Worm (Caenorhabditis elegans) whole organism, dauer: ENCODE results near the gene F11E6.9.

Experiments used
- unc-62 ChIP-seq: sonication (generic microtip); optimal IDR thresholded peaks from 2 replicates; lab custom pipeline; 2017; ENCODE audit warnings: missing biosample characterization, missing genetic modification reagents, missing genetic modification characterization

The F11E6.9 gene

ce11 chrIV:17441260-17441659, 33.9 kb downstream of the F11E6.9 start:
- no peak for TF ChIP-seq unc-62 (GFP tag; lab: Kevin White, UChicago)

DNA sequence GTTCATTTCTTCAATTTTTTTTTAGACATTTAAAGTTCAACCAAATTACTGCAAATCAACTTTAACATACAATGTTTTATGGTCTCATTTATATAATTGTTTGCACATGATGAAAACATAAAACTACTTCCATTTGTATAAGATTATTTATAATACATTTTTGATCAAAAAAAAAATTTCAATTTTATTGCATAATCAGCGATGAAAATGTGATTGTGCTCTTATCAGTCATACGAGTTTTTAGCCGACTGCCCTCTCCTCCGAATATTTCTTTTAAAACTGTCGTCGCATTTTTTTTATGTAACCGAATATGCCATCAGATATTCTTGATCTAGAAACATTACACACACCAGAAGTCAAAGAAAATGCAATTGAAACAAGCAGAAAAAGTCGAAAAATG, 34.7 kb downstream of the F11E6.9 start, which contains the start of gene F08A7.1:
Gene F08A7.1 (plus strand): TSS at position 191 of the 400 bp plus-strand sequence.
- TF ChIP-seq unc-62 (GFP tag; lab: Kevin White, UChicago) = no peak

DNA sequence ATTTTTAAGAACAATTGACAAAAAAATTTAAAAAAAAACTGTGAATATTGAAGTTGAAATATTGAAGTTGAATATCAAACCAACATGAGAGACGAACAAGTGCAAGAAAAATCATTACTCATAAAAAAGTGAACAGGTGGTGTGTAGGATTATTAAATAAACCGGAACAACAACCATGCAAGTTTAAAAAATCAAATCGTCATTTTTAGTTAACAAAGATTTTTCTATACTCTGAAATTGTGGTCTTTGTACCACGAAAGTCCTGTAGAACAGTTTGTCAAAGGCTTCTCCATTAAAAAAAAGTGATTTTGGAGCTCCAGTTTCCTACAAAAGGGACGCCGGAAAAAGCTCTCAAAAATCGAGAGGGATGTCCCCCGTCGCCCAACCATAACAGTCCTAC, 35.1 kb downstream of the F11E6.9 start, which contains the start of gene C06A12.19:
Gene C06A12.19 (minus strand): TSS at position 101 of the 400 bp plus-strand sequence.
- TF ChIP-seq unc-62 (GFP tag; lab: Kevin White, UChicago) = no peak

DNA sequence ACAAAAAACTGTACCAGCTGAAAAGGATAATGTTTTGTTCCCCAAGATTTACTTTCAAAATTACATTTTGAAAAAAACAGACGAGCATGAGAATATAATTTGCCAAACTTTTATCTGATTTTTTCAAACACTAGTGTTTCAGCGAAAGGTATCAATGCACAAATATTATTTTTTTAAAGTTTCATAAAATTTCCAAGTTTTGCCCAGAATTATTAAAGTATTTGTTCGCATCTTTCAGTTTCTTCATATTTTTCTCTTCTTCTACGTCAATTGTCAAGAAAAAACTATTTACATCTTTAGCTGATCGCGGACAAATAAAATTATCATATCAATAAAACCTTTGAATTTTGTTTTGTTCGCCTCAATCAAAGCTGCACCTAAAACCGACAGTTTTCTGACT, 38.1 kb downstream of the F11E6.9 start, which contains the start of gene C06A12.8:
Gene C06A12.8 (plus strand): TSS at position 301 of the 400 bp plus-strand sequence.
- TF ChIP-seq unc-62 (GFP tag; lab: Kevin White, UChicago) = no peak

DNA sequence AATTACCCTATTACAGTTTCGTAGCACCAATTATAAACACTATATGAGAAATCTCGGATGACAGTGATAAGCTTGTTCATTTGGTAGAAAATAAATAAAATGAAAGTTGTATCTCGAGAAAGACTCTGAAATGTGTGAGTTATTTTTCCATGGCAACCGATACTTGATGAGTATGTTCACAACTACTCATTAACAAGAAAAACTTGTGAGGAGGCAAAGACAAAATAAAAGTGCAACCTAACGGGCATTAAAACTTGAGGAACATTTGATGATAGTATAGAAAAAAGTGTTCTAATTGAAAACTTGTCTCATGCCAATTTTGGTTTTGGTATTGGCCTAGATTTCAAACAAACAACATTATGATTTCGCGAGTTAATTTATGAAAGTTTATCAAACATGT, 38.6 kb downstream of the F11E6.9 start, which contains the start of gene gcy-27:
Gene gcy-27 (minus strand): TSS at position 101 of the 400 bp plus-strand sequence.
- no peak for TF ChIP-seq unc-62 (GFP tag; lab: Kevin White, UChicago)

DNA sequence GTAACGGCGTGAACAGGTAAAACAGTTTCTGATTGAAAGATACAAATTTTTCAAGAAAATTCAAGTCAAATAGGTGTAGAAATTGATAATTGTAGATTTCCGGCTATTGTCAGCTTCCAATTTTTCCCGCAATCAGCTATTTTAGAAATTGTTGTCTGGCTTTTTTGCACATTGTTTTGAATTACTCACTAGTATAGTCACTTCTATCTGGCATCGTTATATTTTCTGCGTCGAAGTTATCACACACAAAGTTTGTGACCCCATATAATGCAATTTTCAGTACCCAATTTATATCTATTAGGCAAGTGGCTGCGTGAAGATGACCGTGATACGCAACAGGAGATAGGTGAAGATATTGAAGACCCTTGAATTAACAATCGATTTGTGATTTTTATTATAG, 39.9 kb downstream of the F11E6.9 start:
- TF ChIP-seq unc-62 (GFP tag; lab: Kevin White, UChicago) = no peak

DNA sequence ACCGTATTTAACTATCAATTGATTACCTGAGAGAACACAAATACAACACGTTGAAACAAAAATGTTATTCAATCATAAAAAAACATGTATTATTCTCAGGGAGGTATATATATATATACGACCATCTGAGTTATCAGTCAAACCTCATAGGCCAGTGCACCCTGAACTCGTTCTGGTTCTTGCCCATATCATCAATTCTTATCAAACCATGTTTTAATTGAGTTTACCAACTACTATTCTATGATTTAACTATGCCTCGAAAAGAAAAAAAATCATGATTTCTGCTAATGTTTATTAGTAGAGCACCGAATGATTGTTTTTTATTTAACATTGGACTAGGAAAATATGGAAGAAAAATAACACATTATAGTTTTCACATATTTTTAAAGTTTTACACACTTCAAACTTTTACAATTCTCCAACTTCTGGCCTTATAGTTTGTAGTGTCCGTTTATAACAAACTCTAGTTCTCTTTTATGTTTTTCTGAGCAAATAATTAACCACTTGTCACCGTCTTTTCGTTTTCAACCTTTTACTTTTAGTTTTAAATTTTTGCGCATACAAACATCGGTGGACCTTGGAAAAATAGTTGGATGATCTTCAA, 42.8 kb downstream of the F11E6.9 start:
- TF ChIP-seq unc-62 (GFP tag; lab: Kevin White, UChicago) = no peak

DNA sequence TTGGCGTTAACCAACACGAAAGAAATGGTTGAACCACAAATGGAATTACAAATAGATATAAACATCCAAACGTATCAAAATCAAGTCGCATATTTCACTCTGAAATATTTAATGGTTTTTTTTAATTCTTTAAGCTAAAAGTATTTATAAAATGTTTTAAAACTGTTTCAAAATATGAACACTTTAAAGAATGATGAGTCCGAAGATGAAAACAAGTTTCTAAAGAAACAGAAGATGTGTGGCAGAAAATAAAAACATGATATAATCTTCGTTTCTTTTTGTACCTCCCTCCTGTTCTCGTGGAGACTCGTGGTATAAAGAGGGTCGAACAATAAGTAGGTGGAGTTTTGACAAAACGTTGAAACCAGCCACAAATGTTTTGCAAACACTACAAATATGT, 43.9 kb downstream of the F11E6.9 start, which contains the start of gene lact-6:
Gene lact-6 (minus strand): TSS at position 101 of the 400 bp plus-strand sequence.
- no peak for TF ChIP-seq unc-62 (GFP tag; lab: Kevin White, UChicago)

DNA sequence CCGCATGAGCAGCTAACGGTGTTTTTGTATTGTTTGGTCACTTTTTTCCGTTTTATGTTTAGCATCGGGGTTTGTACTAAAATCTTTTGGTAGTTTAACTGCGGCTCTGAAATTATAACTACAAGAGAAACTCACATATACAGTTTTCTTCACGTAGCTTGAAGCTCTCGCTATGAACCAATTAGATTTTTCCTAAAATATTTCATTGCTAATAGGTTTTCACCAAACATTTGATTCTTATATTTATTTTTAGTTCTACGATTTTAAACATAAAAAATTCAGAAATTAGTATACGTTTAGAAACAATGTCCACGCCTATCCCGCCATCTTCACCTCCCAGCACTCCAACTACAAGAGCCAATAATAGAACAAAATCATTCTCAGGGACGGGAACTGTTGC, 47.7 kb downstream of the F11E6.9 start, which contains the start of gene C06A12.3:
Gene C06A12.3 (plus strand): TSS at position 301 of the 400 bp plus-strand sequence.
- TF ChIP-seq unc-62 (GFP tag; lab: Kevin White, UChicago) = no peak

DNA sequence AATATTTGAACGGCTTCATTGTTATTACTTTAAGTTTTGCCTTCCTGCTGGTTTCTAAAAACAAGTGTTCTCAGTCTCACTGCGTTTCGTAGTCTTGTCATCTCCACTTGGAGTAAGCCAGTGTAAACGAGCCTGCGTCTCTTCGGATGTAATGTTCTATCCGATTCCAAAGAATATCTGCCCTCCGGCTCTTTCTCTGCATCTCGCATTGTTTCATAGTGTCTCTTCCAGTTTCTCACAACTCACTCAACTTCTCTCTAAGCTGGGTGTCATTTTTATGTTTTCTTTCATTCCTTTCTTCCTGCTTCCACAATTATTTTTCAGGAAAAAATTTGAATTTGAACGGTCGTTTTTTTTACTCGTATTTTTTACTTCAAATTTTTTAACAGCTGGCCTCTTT, 48.2 kb downstream of the F11E6.9 start:
- TF ChIP-seq unc-62 (GFP tag; lab: Kevin White, UChicago) = no peak
